Worm (Caenorhabditis elegans) whole organism, L4/young adult: ENCODE data around the gene H11E01.3.

Experiments used
- W03F9.2 ChIP-seq: fragments of 150-350 bp; optimal IDR thresholded peaks from 2 replicates; lab custom pipeline; 2014; ENCODE audit warnings: missing biosample characterization, missing genetic modification characterization
- dao-5 ChIP-seq: sonication (generic microtip); optimal IDR thresholded peaks from 2 replicates; lab custom pipeline; 2016; ENCODE audit warnings: missing genotype, missing genetic modification characterization, moderate library complexity, missing compliant biosample characterization
- him-1 ChIP-seq: sonication (generic microtip); optimal IDR thresholded peaks from 2 replicates; lab custom pipeline; 2016; ENCODE audit warnings: missing genotype, missing genetic modification reagents, missing genetic modification characterization, missing compliant biosample characterization

DNA sequence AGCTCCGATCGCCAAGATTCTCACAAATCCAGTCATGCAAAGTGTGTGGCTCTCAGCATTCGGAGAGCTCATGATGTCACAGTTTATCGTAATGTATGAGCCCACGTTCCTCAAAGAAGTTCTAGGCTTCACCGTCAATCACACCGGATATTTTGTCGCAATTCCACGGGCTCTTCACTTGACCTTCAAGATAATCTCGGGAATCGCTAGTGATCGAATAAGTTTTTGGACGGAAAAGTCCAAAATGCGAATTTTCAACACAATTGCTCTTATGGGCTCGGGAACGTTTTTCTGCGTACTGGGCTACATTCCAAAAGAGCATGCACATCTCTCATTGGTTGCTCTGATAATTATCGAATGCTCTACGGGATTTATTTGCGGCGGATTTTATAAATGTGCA, 18.3 kb downstream of the H11E01.3 start:
- TF ChIP-seq W03F9.2 (no peak), him-1 (no peak), dao-5 (tag; lab: Kevin White, UChicago) (no peak)
